Worm (Caenorhabditis elegans) whole organism, L2 larva: Measurements from ENCODE around the gene C26B2.2.

Experiments
- F13H6.1 ChIP-seq: sonication (generic microtip); optimal IDR thresholded peaks from 2 replicates; lab custom pipeline; 2016; ENCODE audit warnings: missing genetic modification characterization, missing compliant biosample characterization
- R02D3.7 ChIP-seq: fragments of 150-350 bp; optimal IDR thresholded peaks from 2 replicates; lab custom pipeline; 2014; ENCODE audit warnings: missing biosample characterization, missing genetic modification characterization
- alr-1 ChIP-seq: fragments of 150-350 bp; optimal IDR thresholded peaks from 2 replicates; lab custom pipeline; 2014; ENCODE audit warnings: missing biosample characterization, missing genetic modification characterization
- blmp-1 ChIP-seq: sonication (generic microtip); optimal IDR thresholded peaks from 2 replicates; lab custom pipeline; 2017; ENCODE audit warnings: missing genetic modification characterization, mild to moderate bottlenecking, missing compliant biosample characterization, antibody characterized with exemption, moderate library complexity; ENCODE audit not compliant: insufficient read depth
- crh-2 ChIP-seq: sonication (generic microtip); optimal IDR thresholded peaks from 2 replicates; lab custom pipeline; 2017; ENCODE audit warnings: missing biosample characterization, missing genetic modification characterization
- egl-27 ChIP-seq: sonication (generic microtip); optimal IDR thresholded peaks from 3 replicates; lab custom pipeline; 2017; ENCODE audit warnings: missing biosample characterization, missing genetic modification reagents, missing genetic modification characterization
- elt-1 ChIP-seq: fragments of 150-350 bp; optimal IDR thresholded peaks from 2 replicates; lab custom pipeline; 2014; ENCODE audit warnings: missing biosample characterization, missing genetic modification characterization
- fos-1 ChIP-seq: fragments of 150-350 bp; optimal IDR thresholded peaks from 2 replicates; lab custom pipeline; 2014; ENCODE audit warnings: missing biosample characterization, missing genetic modification characterization
- lin-39 ChIP-seq: fragments of 150-350 bp; optimal IDR thresholded peaks from 2 replicates; lab custom pipeline; 2014; ENCODE audit warnings: missing biosample characterization, missing genetic modification reagents, missing genetic modification characterization
- lsy-2 ChIP-seq, 2 experiments: fragments of 150-350 bp in 1 of 2; sonication (generic microtip) in 1 of 2; optimal IDR thresholded peaks; 2 replicates each; lab custom pipeline; 2014 to 2017; ENCODE audit warnings: missing biosample characterization in 2 of 2, missing genetic modification characterization in 2 of 2
- mab-5 ChIP-seq: fragments of 150-350 bp; optimal IDR thresholded peaks from 2 replicates; lab custom pipeline; 2014; ENCODE audit warnings: missing biosample characterization, missing genetic modification characterization
- mdl-1 ChIP-seq, 2 experiments: fragments of 150-350 bp in 1 of 2; sonication (generic microtip) in 1 of 2; optimal IDR thresholded peaks; 2 replicates each; lab custom pipeline; 2017; ENCODE audit warnings: missing biosample characterization in 2 of 2, missing genetic modification characterization in 2 of 2
- nhr-11 ChIP-seq: fragments of 150-350 bp; optimal IDR thresholded peaks from 2 replicates; lab custom pipeline; 2014; ENCODE audit warnings: missing biosample characterization, missing genetic modification characterization
- nhr-129 ChIP-seq: fragments of 150-350 bp; optimal IDR thresholded peaks from 2 replicates; lab custom pipeline; 2014; ENCODE audit warnings: missing biosample characterization, missing genetic modification characterization
- nhr-21 ChIP-seq: fragments of 150-350 bp; optimal IDR thresholded peaks from 2 replicates; lab custom pipeline; 2014; ENCODE audit warnings: missing biosample characterization, missing genetic modification characterization
- nhr-23 ChIP-seq: fragments of 150-350 bp; optimal IDR thresholded peaks from 2 replicates; lab custom pipeline; 2014; ENCODE audit warnings: missing biosample characterization, missing genetic modification reagents, missing genetic modification characterization
- nhr-25 ChIP-seq: fragments of 150-350 bp; sonication (generic microtip); optimal IDR thresholded peaks from 3 replicates; lab custom pipeline; 2014; ENCODE audit warnings: missing biosample characterization, missing genetic modification characterization
- nhr-6 ChIP-seq: fragments of 150-350 bp; optimal IDR thresholded peaks from 2 replicates; lab custom pipeline; 2014; ENCODE audit warnings: missing biosample characterization, missing genetic modification characterization
- nhr-77 ChIP-seq: fragments of 150-350 bp; optimal IDR thresholded peaks from 2 replicates; lab custom pipeline; 2014; ENCODE audit warnings: missing biosample characterization, missing genetic modification characterization
- peb-1 ChIP-seq: fragments of 150-350 bp; optimal IDR thresholded peaks from 2 replicates; lab custom pipeline; 2014; ENCODE audit warnings: missing biosample characterization, missing genetic modification characterization
- sma-3 ChIP-seq: sonication (generic microtip); optimal IDR thresholded peaks from 2 replicates; lab custom pipeline; 2016; ENCODE audit warnings: missing genetic modification reagents, missing genetic modification characterization, missing compliant biosample characterization
- sma-9 ChIP-seq, 2 experiments: fragments of 150-350 bp in 1 of 2; sonication (generic microtip) in 1 of 2; optimal IDR thresholded peaks; 2 replicates each; lab custom pipeline; 2014 to 2016; ENCODE audit warnings: missing genetic modification characterization in 2 of 2, mild to moderate bottlenecking in 1 of 2, missing biosample characterization in 1 of 2, missing compliant biosample characterization in 1 of 2, missing genetic modification reagents in 1 of 2, moderate library complexity in 1 of 2
- snpc-4 ChIP-seq: fragments of 150-350 bp; optimal IDR thresholded peaks from 2 replicates; lab custom pipeline; 2014; ENCODE audit warnings: missing biosample characterization, missing genetic modification characterization
- unc-39 ChIP-seq: fragments of 150-350 bp; optimal IDR thresholded peaks from 2 replicates; lab custom pipeline; 2014; ENCODE audit warnings: missing biosample characterization, missing genetic modification characterization
- unc-55 ChIP-seq: fragments of 150-350 bp; sonication (generic microtip); optimal IDR thresholded peaks from 3 replicates; lab custom pipeline; 2014; ENCODE audit warnings: missing biosample characterization, missing genetic modification reagents, missing genetic modification characterization
- zag-1 ChIP-seq: fragments of 150-350 bp; optimal IDR thresholded peaks from 2 replicates; lab custom pipeline; 2014; ENCODE audit warnings: missing biosample characterization, missing genetic modification characterization

The C26B2.2 gene

ce11 chrIV:8005376-8005775 lies 16.5 kb downstream of the C26B2.2 start:
- no peak for TF ChIP-seq nhr-129
- TF ChIP-seq fos-1 (tag; lab: Kevin White, UChicago) = peak; percentile 23

- TF ChIP-seq unc-55 (GFP tag; lab: Kevin White, UChicago) (no peak), sma-9 (GFP tag; optimal IDR thresholded peaks at IDR 0.05; lab: Kevin White, UChicago) (no peak), sma-9 (tag; optimal IDR thresholded peaks at IDR 0.05; lab: Kevin White, UChicago) (no peak), blmp-1 (tag; lab: Kevin White, UChicago) (no peak), crh-2 (tag; lab: Kevin White, UChicago) (no peak), elt-1 (tag; lab: Kevin White, UChicago) (no peak)
These were observed 17.9 kb downstream of the C26B2.2 start, which contains the start of gene rig-4 for ce11 chrIV:8004019-8004418. Gene rig-4 (minus strand): TSS chrIV:8004119.

ce11 chrIV:8000763-8001162 lies 21.2 kb downstream of the C26B2.2 start:
- TF ChIP-seq unc-39 (tag; lab: Kevin White, UChicago) (no peak), nhr-25 (tag; lab: Kevin White, UChicago) (peak; percentile 31), nhr-77 (tag; lab: Kevin White, UChicago) (no peak), nhr-129 (no peak)

- TF ChIP-seq nhr-77 (tag; lab: Kevin White, UChicago) (no peak), lsy-2 (tag; optimal IDR thresholded peaks at IDR 0.05; lab: Kevin White, UChicago) (no peak), snpc-4 (tag; lab: Kevin White, UChicago) (no peak), sma-3 (GFP tag; lab: Kevin White, UChicago) (no peak), blmp-1 (tag; lab: Kevin White, UChicago) (no peak), alr-1 (no peak)
These were observed 27.2 kb downstream of the C26B2.2 start for ce11 chrIV:7994715-7995114.

- TF ChIP-seq elt-1 (tag; lab: Kevin White, UChicago) = no peak
- TF ChIP-seq egl-27 (tag; lab: Kevin White, UChicago) = no peak
- no peak for TF ChIP-seq mdl-1 (tag; optimal IDR thresholded peaks at IDR 0.05; lab: Kevin White, UChicago)
- no peak for TF ChIP-seq zag-1 (tag; lab: Kevin White, UChicago)
- no peak for TF ChIP-seq nhr-23
- no peak for TF ChIP-seq lin-39 (tag; lab: Kevin White, UChicago)
These were observed 33.5 kb downstream of the C26B2.2 start, which contains the start of gene col-115 for ce11 chrIV:7988385-7988784. Gene col-115 (plus strand): TSS chrIV:7988685.

- no peak for TF ChIP-seq peb-1 (tag; lab: Kevin White, UChicago)
- no peak for TF ChIP-seq sma-9 (GFP tag; optimal IDR thresholded peaks at IDR 0.05; lab: Kevin White, UChicago)
- TF ChIP-seq sma-9 (tag; optimal IDR thresholded peaks at IDR 0.05; lab: Kevin White, UChicago) = no peak
- TF ChIP-seq mab-5 (tag; lab: Kevin White, UChicago) = no peak
- peak; percentile 45 for TF ChIP-seq unc-55 (GFP tag; lab: Kevin White, UChicago)
- TF ChIP-seq R02D3.7 = no peak
These were observed 34.8 kb downstream of the C26B2.2 start, which contains the start of gene mec-17 for ce11 chrIV:7987083-7987482. Gene mec-17 (minus strand): TSS chrIV:7987183.

- TF ChIP-seq fos-1 (tag; lab: Kevin White, UChicago) (peak; percentile 68), nhr-11 (tag; lab: Kevin White, UChicago) (no peak), blmp-1 (tag; lab: Kevin White, UChicago) (peak; percentile 14), nhr-21 (tag; lab: Kevin White, UChicago) (peak; percentile 42), lin-39 (tag; lab: Kevin White, UChicago) (no peak), nhr-25 (tag; lab: Kevin White, UChicago) (peak; percentile 57)
- TF ChIP-seq, all 48 proteins: peak for 4
These were observed 36.2 kb downstream of the C26B2.2 start for ce11 chrIV:7985737-7986136.

- TF ChIP-seq crh-2 (tag; lab: Kevin White, UChicago) (no peak), zag-1 (tag; lab: Kevin White, UChicago) (no peak), lin-39 (tag; lab: Kevin White, UChicago) (no peak), F13H6.1 (tag; lab: Kevin White, UChicago) (no peak), nhr-6 (no peak), nhr-25 (tag; lab: Kevin White, UChicago) (peak; percentile 8), nhr-129 (peak; percentile 19)
These were observed 38.1 kb downstream of the C26B2.2 start for ce11 chrIV:7983728-7984346.
